Worm (Caenorhabditis elegans) whole organism, early embryonic: ENCODE measurements around the gene F16B12.4.

Experiments
- B0310.2 ChIP-seq: sonication (generic microtip); optimal IDR thresholded peaks from 2 replicates; lab custom pipeline; 2016; ENCODE audit warnings: mild to moderate bottlenecking, missing genetic modification characterization, missing compliant biosample characterization
- F13C5.2 ChIP-seq: sonication (generic microtip); optimal IDR thresholded peaks from 2 replicates; lab custom pipeline; 2017; ENCODE audit warnings: mild to moderate bottlenecking, missing genetic modification characterization, inconsistent platforms, missing compliant biosample characterization
- ama-1 ChIP-seq: fragments of 150-350 bp; optimal IDR thresholded peaks from 2 replicates; lab custom pipeline; 2014
- flt-1 ChIP-seq: fragments of 200-800 bp; sonication (Bioruptor generic); IDR thresholded peaks from 2 replicates; pipeline ENCODE4 v1.3.6; 2022; ENCODE audit warnings: missing genetic modification characterization, missing compliant biosample characterization
- hmbx-1 ChIP-seq: sonication (generic microtip); optimal IDR thresholded peaks from 2 replicates; lab custom pipeline; 2016; ENCODE audit warnings: mild to moderate bottlenecking, missing genetic modification characterization, missing compliant biosample characterization
- hmg-4 ChIP-seq: fragments of 200-800 bp; sonication (Bioruptor generic); optimal IDR thresholded peaks from 2 replicates; lab custom pipeline; 2018; ENCODE audit warnings: mild to moderate bottlenecking, missing genetic modification characterization, missing compliant biosample characterization
- hnd-1 ChIP-seq: sonication (generic microtip); optimal IDR thresholded peaks from 2 replicates; lab custom pipeline; 2016; ENCODE audit warnings: missing genetic modification characterization, missing compliant biosample characterization
- pes-1 ChIP-seq: fragments of 200-800 bp; sonication (Bioruptor generic); IDR thresholded peaks from 2 replicates; pipeline ENCODE4 v1.3.6; 2022; ENCODE audit warnings: missing genetic modification reagents, missing genetic modification characterization, missing compliant biosample characterization
- scrt-1 ChIP-seq: fragments of 200-800 bp; sonication (Bioruptor generic); IDR thresholded peaks from 2 replicates; pipeline ENCODE4 v1.3.6; 2022; ENCODE audit warnings: missing genetic modification characterization, missing compliant biosample characterization
- tbx-11 ChIP-seq: fragments of 200-800 bp; sonication (Bioruptor generic); IDR thresholded peaks from 2 replicates; pipeline ENCODE4 v1.3.6; 2022; ENCODE audit warnings: missing genetic modification characterization, missing compliant biosample characterization

ce11 chrX:14147400-14147799, 48.9 kb upstream of the F16B12.4 start, which contains the start of gene akt-2:
- TF ChIP-seq pes-1 (GFP tag; lab: Robert Waterston, UW) (no peak), hmbx-1 (tag; lab: Kevin White, UChicago) (no peak), hnd-1 (tag; lab: Kevin White, UChicago) (no peak), ama-1 (lab: Kevin White, UChicago) (no peak), F13C5.2 (tag; lab: Kevin White, UChicago) (no peak), flt-1 (no peak), hmg-4 (GFP tag; lab: Kevin White, UChicago) (no peak), B0310.2 (tag; lab: Kevin White, UChicago) (no peak), scrt-1 (GFP tag; lab: Robert Waterston, UW) (no peak), tbx-11 (GFP tag; lab: Robert Waterston, UW) (no peak)
